Worm (Caenorhabditis elegans): ENCODE data around the gene bbs-2.

DNA sequence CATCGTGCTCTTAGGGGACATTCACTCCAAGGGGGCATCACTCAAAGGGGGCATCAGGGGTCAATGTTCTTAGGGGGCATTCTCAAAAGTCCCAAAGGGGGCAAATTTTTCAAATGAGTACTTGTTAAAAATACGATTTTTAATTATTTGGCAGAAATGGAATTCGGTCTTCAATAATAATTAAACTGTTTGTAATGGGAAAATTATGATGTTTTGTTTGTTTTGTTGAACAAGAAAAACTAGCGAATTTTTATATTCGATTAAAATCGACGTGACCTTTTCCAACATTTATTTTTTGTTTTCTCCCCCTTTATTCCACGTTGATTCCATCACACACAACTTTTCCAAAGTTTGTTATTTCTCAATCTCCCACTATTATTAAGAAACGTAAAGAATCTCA, 33.2 kb downstream of the bbs-2 start, which contains the start of gene F57H12.5:
- TF ChIP-seq zfh-2 (GFP tag; conservative IDR thresholded peaks at IDR 0.05) (no peak), unc-62 (GFP tag; optimal IDR thresholded peaks at IDR 0.05) (no peak), ama-1 (optimal IDR thresholded peaks at IDR 0.05) (no peak), ama-1 (GFP tag; optimal IDR thresholded peaks at IDR 0.05) (no peak), rcor-1 (GFP tag; IDR thresholded peaks at IDR 0.05) (no peak), C17E4.6 (GFP tag; IDR thresholded peaks at IDR 0.05) (no peak)
